Worm (Caenorhabditis elegans) whole organism, L3 larva: ENCODE measurements around the gene xbx-3.
A peak's percentile ranks its signal among the peaks of the same experiment; 100 is the strongest.

Experiments used
- R02D3.7 ChIP-seq: fragments of 150-350 bp; optimal IDR thresholded peaks from 2 replicates; lab custom pipeline; 2014; ENCODE audit warnings: missing biosample characterization, missing genetic modification characterization
- ZK546.5 ChIP-seq: sonication (generic microtip); optimal IDR thresholded peaks from 2 replicates; lab custom pipeline; 2017; ENCODE audit warnings: missing biosample characterization, missing genetic modification characterization
- aly-2 ChIP-seq: fragments of 150-350 bp; optimal IDR thresholded peaks from 2 replicates; lab custom pipeline; 2014; ENCODE audit warnings: missing biosample characterization, missing genetic modification characterization
- ama-1 ChIP-seq: fragments of 150-350 bp; optimal IDR thresholded peaks from 2 replicates; lab custom pipeline; 2018
- ceh-16 ChIP-seq: sonication (generic microtip); optimal IDR thresholded peaks from 2 replicates; lab custom pipeline; 2017; ENCODE audit warnings: missing biosample characterization, missing genetic modification characterization
- ceh-28 ChIP-seq: fragments of 150-350 bp; optimal IDR thresholded peaks from 2 replicates; lab custom pipeline; 2014; ENCODE audit warnings: missing biosample characterization, missing genetic modification reagents, missing genetic modification characterization
- ceh-82 ChIP-seq: fragments of 150-350 bp; optimal IDR thresholded peaks from 2 replicates; lab custom pipeline; 2014; ENCODE audit warnings: missing biosample characterization, missing genetic modification characterization
- ceh-9 ChIP-seq: sonication (generic microtip); optimal IDR thresholded peaks from 2 replicates; lab custom pipeline; 2018; ENCODE audit warnings: missing biosample characterization, missing genetic modification characterization
- daf-12 ChIP-seq: fragments of 150-350 bp; optimal IDR thresholded peaks from 2 replicates; lab custom pipeline; 2014; ENCODE audit warnings: missing biosample characterization, missing genetic modification reagents, missing genetic modification characterization
- elt-1 ChIP-seq: fragments of 150-350 bp; optimal IDR thresholded peaks from 2 replicates; lab custom pipeline; 2014; ENCODE audit warnings: missing biosample characterization, missing genetic modification characterization
- elt-2 ChIP-seq: sonication (generic microtip); optimal IDR thresholded peaks from 2 replicates; lab custom pipeline; 2016; ENCODE audit warnings: missing genetic modification reagents, mild to moderate bottlenecking, missing genetic modification characterization, missing compliant biosample characterization
- eor-1 ChIP-seq, 2 experiments: fragments of 150-350 bp; optimal IDR thresholded peaks; 2 replicates each; lab custom pipeline; 2014 to 2018; ENCODE audit warnings: missing biosample characterization in 2 of 2, missing genetic modification characterization in 2 of 2
- fkh-10 ChIP-seq: sonication (generic microtip); optimal IDR thresholded peaks from 2 replicates; lab custom pipeline; 2017; ENCODE audit warnings: missing biosample characterization, missing genetic modification reagents, missing genetic modification characterization
- fkh-2 ChIP-seq: fragments of 150-350 bp; optimal IDR thresholded peaks from 2 replicates; lab custom pipeline; 2014; ENCODE audit warnings: missing biosample characterization, missing genetic modification reagents, missing genetic modification characterization
- hmg-11 ChIP-seq: sonication (generic microtip); optimal IDR thresholded peaks from 2 replicates; lab custom pipeline; 2016; ENCODE audit warnings: missing genetic modification characterization, missing compliant biosample characterization
- jun-1 ChIP-seq: fragments of 150-350 bp; optimal IDR thresholded peaks from 2 replicates; lab custom pipeline; 2014; ENCODE audit warnings: missing biosample characterization, missing genetic modification reagents, missing genetic modification characterization
- lin-15B ChIP-seq: fragments of 150-350 bp; optimal IDR thresholded peaks from 2 replicates; lab custom pipeline; 2014; ENCODE audit warnings: missing biosample characterization, missing genetic modification characterization
- lin-39 ChIP-seq: fragments of 150-350 bp; optimal IDR thresholded peaks from 2 replicates; lab custom pipeline; 2018; ENCODE audit warnings: missing biosample characterization, missing genetic modification reagents, missing genetic modification characterization
- lsy-12 ChIP-seq: sonication (generic microtip); optimal IDR thresholded peaks from 2 replicates; lab custom pipeline; 2016; ENCODE audit warnings: mild to moderate bottlenecking, missing genetic modification characterization, missing compliant biosample characterization
- mml-1 ChIP-seq: fragments of 150-350 bp; sonication (generic microtip); optimal IDR thresholded peaks from 3 replicates; lab custom pipeline; 2014; ENCODE audit warnings: missing biosample characterization, missing genetic modification characterization
- nhr-11 ChIP-seq: fragments of 150-350 bp; optimal IDR thresholded peaks from 2 replicates; lab custom pipeline; 2014; ENCODE audit warnings: missing biosample characterization, missing genetic modification characterization
- nhr-237 ChIP-seq: fragments of 150-350 bp; optimal IDR thresholded peaks from 2 replicates; lab custom pipeline; 2014; ENCODE audit warnings: missing biosample characterization, missing genetic modification characterization
- nhr-25 ChIP-seq: sonication (generic microtip); optimal IDR thresholded peaks from 2 replicates; lab custom pipeline; 2017; ENCODE audit warnings: missing biosample characterization, missing genetic modification characterization
- nhr-28 ChIP-seq: fragments of 150-350 bp; optimal IDR thresholded peaks from 2 replicates; lab custom pipeline; 2014; ENCODE audit warnings: missing biosample characterization, missing genetic modification characterization
- nhr-67 ChIP-seq: fragments of 150-350 bp; optimal IDR thresholded peaks from 2 replicates; lab custom pipeline; 2014; ENCODE audit warnings: missing biosample characterization, missing genetic modification characterization
- nhr-76 ChIP-seq: fragments of 150-350 bp; sonication (generic microtip); optimal IDR thresholded peaks from 5 replicates; lab custom pipeline; 2014; ENCODE audit warnings: missing biosample characterization, missing genetic modification characterization
- nhr-77 ChIP-seq: fragments of 150-350 bp; optimal IDR thresholded peaks from 2 replicates; lab custom pipeline; 2014; ENCODE audit warnings: missing biosample characterization, missing genetic modification characterization
- pha-4 ChIP-seq: fragments of 150-350 bp; optimal IDR thresholded peaks from 2 replicates; lab custom pipeline; 2014; ENCODE audit warnings: missing biosample characterization, missing genetic modification reagents, missing genetic modification characterization
- pqm-1 ChIP-seq: fragments of 150-350 bp; optimal IDR thresholded peaks from 2 replicates; lab custom pipeline; 2017; ENCODE audit warnings: missing biosample characterization, missing genetic modification characterization, inconsistent platforms
- snpc-4 ChIP-seq: fragments of 150-350 bp; optimal IDR thresholded peaks from 2 replicates; lab custom pipeline; 2014; ENCODE audit warnings: missing biosample characterization, missing genetic modification characterization
- tbx-2 ChIP-seq: sonication (generic microtip); optimal IDR thresholded peaks from 2 replicates; lab custom pipeline; 2016; ENCODE audit warnings: mild to moderate bottlenecking, missing genetic modification characterization, missing compliant biosample characterization
- unc-39 ChIP-seq: sonication (generic microtip); optimal IDR thresholded peaks from 4 replicates; lab custom pipeline; 2017; ENCODE audit warnings: missing biosample characterization, missing genetic modification characterization
- zag-1 ChIP-seq: fragments of 150-350 bp; optimal IDR thresholded peaks from 2 replicates; lab custom pipeline; 2014; ENCODE audit warnings: missing biosample characterization, missing genetic modification characterization

The xbx-3 gene

DNA sequence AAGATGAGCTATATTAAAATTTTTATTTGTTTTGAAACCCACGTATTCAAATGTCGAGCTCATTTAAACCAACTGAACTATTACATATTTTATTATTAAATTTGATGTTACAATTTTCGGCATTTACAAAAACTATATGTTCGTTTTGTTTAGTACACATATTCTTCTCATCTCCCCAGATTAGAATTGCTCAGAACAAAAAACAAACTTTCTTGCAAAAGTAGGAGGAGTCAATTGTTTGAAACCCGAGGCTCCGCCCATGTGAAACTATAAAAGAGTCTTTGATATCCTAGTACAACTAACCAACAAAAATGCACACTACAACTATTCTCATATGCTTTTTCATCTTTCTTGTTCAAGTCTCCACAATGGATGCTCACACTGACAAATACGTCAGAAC, 9.8 kb upstream of the xbx-3 start, which contains the start of gene ins-22:
ins-22 (plus strand) TSS at position 301 of the 400 bp plus-strand sequence.
- TF ChIP-seq aly-2 (tag; lab: Kevin White, UChicago) = no peak
- no peak for TF ChIP-seq R02D3.7 (tag; lab: Kevin White, UChicago)
- no peak for TF ChIP-seq ceh-9 (tag; lab: Kevin White, UChicago)
- no peak for TF ChIP-seq nhr-67 (tag; lab: Kevin White, UChicago)
- no peak for TF ChIP-seq elt-1 (tag; lab: Kevin White, UChicago)
- TF ChIP-seq nhr-237 (tag; lab: Kevin White, UChicago) = no peak
- TF ChIP-seq nhr-11 (tag; lab: Kevin White, UChicago) = no peak
- TF ChIP-seq daf-12 = no peak
- no peak for TF ChIP-seq lin-15B (tag; lab: Kevin White, UChicago)
- no peak for TF ChIP-seq ceh-82 (tag; lab: Kevin White, UChicago)
- TF ChIP-seq eor-1 (tag; optimal IDR thresholded peaks at IDR 0.05; lab: Kevin White, UChicago) = no peak
- no peak for TF ChIP-seq ZK546.5
- TF ChIP-seq ceh-28 = no peak

DNA sequence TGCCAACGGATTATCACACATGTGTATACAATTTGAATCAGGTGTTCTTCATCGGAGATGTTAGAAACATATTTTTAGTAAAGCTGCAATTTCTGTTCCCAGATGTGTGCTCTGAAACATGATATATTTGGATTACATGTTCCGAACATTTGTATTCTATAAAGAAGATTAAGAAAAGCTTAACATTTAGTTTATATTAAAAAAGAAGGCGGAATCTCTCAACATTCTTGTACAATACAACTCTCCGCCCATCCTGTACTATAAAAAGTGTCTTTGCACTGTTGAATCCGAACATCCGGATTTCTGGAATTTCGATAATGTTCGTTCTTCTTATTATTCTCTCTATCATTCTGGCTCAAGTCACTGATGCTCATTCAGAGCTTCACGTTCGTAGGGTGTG, 7.8 kb upstream of the xbx-3 start, which contains the start of gene ins-23:
ins-23 (plus strand) TSS at position 301 of the 400 bp plus-strand sequence.
- TF ChIP-seq ceh-16 (tag; lab: Kevin White, UChicago) (no peak), ceh-9 (tag; lab: Kevin White, UChicago) (no peak), fkh-2 (tag; lab: Kevin White, UChicago) (no peak), fkh-10 (GFP tag; lab: Kevin White, UChicago) (no peak), ZK546.5 (no peak), lsy-12 (tag; lab: Kevin White, UChicago) (no peak), pqm-1 (tag; lab: Kevin White, UChicago) (no peak), aly-2 (tag; lab: Kevin White, UChicago) (no peak), daf-12 (no peak), mml-1 (no peak), nhr-76 (tag; lab: Kevin White, UChicago) (no peak), pha-4 (tag; lab: Kevin White, UChicago) (no peak), nhr-77 (tag; lab: Kevin White, UChicago) (no peak)

DNA sequence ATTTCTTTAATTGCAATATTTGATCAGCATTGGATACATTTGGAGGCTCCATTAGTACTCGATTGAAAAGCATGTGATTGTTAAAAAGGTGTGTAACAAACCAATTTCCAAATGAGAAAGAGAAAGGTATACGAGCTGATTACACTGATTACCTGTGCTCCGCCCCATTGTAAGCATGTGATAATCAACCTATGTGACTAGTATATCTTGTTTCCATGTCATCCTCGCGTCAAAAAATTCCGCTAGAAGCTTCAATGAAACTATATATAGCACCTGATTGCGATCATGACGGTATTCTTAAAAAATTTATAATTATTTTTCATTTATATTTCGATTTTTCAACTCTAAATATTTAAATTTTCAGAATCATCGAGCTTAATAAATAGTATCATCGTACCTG, 5.2 kb upstream of the xbx-3 start, which contains the start of gene M04D8.4:
M04D8.4 (minus strand) TSS at position 101 of the 400 bp plus-strand sequence.
- TF ChIP-seq nhr-25 (tag; lab: Kevin White, UChicago) = no peak
- no peak for TF ChIP-seq mml-1
- TF ChIP-seq R02D3.7 (tag; lab: Kevin White, UChicago) = no peak
- no peak for TF ChIP-seq aly-2 (tag; lab: Kevin White, UChicago)
- no peak for TF ChIP-seq jun-1 (tag; lab: Kevin White, UChicago)
- no peak for TF ChIP-seq unc-39
- no peak for TF ChIP-seq zag-1
- TF ChIP-seq ZK546.5 = no peak
- TF ChIP-seq fkh-2 (tag; lab: Kevin White, UChicago) = no peak
- no peak for TF ChIP-seq snpc-4 (tag; lab: Kevin White, UChicago)
- no peak for TF ChIP-seq elt-2 (tag; lab: Kevin White, UChicago)

DNA sequence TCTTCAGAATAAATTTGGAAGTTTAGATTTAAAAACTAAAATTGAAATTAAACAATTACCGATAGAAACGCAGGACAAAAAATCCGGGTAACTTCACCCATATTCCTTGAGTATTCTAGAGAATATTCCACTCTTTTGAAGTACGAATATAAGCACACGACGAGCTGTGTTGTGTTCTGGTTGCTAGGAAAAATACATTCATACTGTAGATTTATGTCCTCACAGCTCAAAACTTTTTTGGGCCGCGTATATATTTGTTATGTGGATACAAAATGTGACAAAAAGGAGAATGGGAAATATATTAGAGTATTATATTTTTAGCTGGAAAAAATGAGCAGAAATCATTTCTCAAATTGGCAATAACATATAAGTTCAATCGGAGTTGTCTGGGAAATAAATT, 2.5 kb upstream of the xbx-3 start, which contains the start of gene M04D8.5:
M04D8.5 (minus strand) TSS at position 101 of the 400 bp plus-strand sequence.
- no peak for TF ChIP-seq fkh-10 (GFP tag; lab: Kevin White, UChicago)
- no peak for TF ChIP-seq lin-39
- TF ChIP-seq R02D3.7 (tag; lab: Kevin White, UChicago) = no peak
- no peak for TF ChIP-seq nhr-11 (tag; lab: Kevin White, UChicago)
- no peak for TF ChIP-seq nhr-237 (tag; lab: Kevin White, UChicago)
- TF ChIP-seq snpc-4 (tag; lab: Kevin White, UChicago) = no peak
- TF ChIP-seq hmg-11 = no peak
- TF ChIP-seq nhr-25 (tag; lab: Kevin White, UChicago) = no peak
- no peak for TF ChIP-seq ama-1 (lab: Kevin White, UChicago)
- TF ChIP-seq nhr-28 (tag; lab: Kevin White, UChicago) = no peak

DNA sequence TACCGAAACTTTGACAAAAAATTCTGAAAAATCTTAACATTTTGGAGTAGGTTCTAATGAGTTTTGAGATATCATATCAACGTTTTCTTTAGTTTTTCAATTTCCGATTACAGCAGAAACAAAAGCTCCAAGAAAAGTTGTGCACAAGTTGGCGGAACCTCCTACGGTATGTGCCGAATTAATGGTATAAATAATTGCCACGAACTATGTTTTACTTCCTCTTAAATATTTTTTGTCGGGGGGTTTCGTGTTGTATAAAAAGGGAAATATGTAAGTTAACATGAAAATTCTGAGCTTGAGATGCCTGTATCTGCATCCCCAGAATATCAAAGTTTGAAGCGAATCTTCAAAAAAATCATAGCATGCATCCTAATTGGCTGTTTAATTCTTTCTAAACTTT, 1.9 kb upstream of the xbx-3 start, which contains the start of gene M04D8.8:
M04D8.8 (plus strand) TSS at position 301 of the 400 bp plus-strand sequence.
- TF ChIP-seq tbx-2 = no peak
- no peak for TF ChIP-seq aly-2 (tag; lab: Kevin White, UChicago)

DNA sequence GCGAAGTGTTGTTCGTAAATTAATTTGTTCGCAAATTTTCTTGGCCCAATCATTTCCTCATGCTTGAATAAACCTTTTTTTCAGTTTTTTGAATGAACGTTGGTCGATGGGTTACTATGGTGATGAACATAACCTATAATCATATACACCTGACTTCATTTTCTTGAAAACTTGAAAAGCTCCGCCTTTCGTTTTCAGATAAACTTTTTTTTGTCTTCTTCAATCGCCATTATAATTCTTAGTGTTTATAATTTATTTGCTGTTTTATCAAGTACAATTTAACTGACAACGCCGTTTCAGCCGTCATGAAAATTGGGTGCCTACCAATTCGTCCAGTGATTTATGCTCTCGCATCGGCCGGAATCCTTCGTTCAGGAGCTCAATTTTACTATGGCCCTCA, 1.4 kb downstream of the xbx-3 start, which contains the start of gene M04D8.7:
M04D8.7 (plus strand) TSS at position 301 of the 400 bp plus-strand sequence.
- TF ChIP-seq lin-39 (no peak), fkh-10 (GFP tag; lab: Kevin White, UChicago) (peak; percentile 1)
